Worm (Caenorhabditis elegans) whole organism, early embryonic: ENCODE measurements around the gene Y42H9AR.4.

Source experiments
- ama-1 ChIP-seq: fragments of 150-350 bp; optimal IDR thresholded peaks from 2 replicates; lab custom pipeline; 2014
- scrt-1 ChIP-seq: fragments of 200-800 bp; sonication (Bioruptor generic); IDR thresholded peaks from 2 replicates; pipeline ENCODE4 v1.3.6; 2022; ENCODE audit warnings: missing genetic modification characterization, missing compliant biosample characterization
- tbx-11 ChIP-seq: fragments of 200-800 bp; sonication (Bioruptor generic); IDR thresholded peaks from 2 replicates; pipeline ENCODE4 v1.3.6; 2022; ENCODE audit warnings: missing genetic modification characterization, missing compliant biosample characterization

- no peak for TF ChIP-seq scrt-1 (GFP tag; lab: Robert Waterston, UW)
- no peak for TF ChIP-seq ama-1 (lab: Kevin White, UChicago)
- TF ChIP-seq tbx-11 (GFP tag; lab: Robert Waterston, UW) = no peak
Observed at ce11 chrIV:8070934-8071333, 41.1 kb downstream of the Y42H9AR.4 start.
